Fruit fly (Drosophila melanogaster): Measurements from ENCODE around the gene nkd.

dm6 chr3L:19000413-19000812 lies 44.8 kb downstream of the nkd start, which contains the start of gene CG3808:
- TF ChIP-seq EcR (GFP tag; optimal IDR thresholded peaks at IDR 0.05) (no peak), fd96Ca (GFP tag; IDR thresholded peaks at IDR 0.05) (no peak)
